Fruit fly (Drosophila melanogaster) whole organism, wandering third instar larva: ENCODE results near the gene KdelR.

ENCODE experiments used
- CG32264 ChIP-seq: fragments of 200-800 bp; sonication (Bioruptor generic); optimal IDR thresholded peaks from 2 replicates; lab custom pipeline; 2016; ENCODE audit warnings: missing biosample characterization, missing genetic modification characterization
- CG9705 ChIP-seq: fragments of 200-800 bp; sonication (Bioruptor generic); optimal IDR thresholded peaks from 2 replicates; lab custom pipeline; 2018; ENCODE audit warnings: missing biosample characterization, mild to moderate bottlenecking, missing genetic modification characterization
- Dif ChIP-seq: fragments of 200-275, 200-300 bp; sonication (Bioruptor generic); optimal IDR thresholded peaks from 2 replicates; lab custom pipeline; 2018; ENCODE audit warnings: missing biosample characterization, missing genetic modification characterization; ENCODE audit not compliant: partially characterized antibody
- GATAd ChIP-seq: sonication (Bioruptor generic); optimal IDR thresholded peaks from 2 replicates; lab custom pipeline; 2016; ENCODE audit warnings: missing biosample characterization, missing genetic modification characterization
- HLH106 ChIP-seq: fragments of 200-800 bp; optimal IDR thresholded peaks from 3 replicates; lab custom pipeline; 2019; ENCODE audit warnings: missing biosample characterization, mild to moderate bottlenecking, missing genetic modification characterization, moderate library complexity
- Hnf4 ChIP-seq: fragments of 200-800 bp; sonication (Bioruptor generic); optimal IDR thresholded peaks from 2 replicates; lab custom pipeline; 2016; ENCODE audit warnings: missing biosample characterization, mild to moderate bottlenecking, missing genetic modification characterization
- Hr78 ChIP-seq: fragments of >200 bp; optimal IDR thresholded peaks from 2 replicates; lab custom pipeline; 2017; ENCODE audit warnings: missing biosample characterization, missing genetic modification characterization
- Hr83 ChIP-seq: fragments of 200-300 bp; sonication (Bioruptor generic); optimal IDR thresholded peaks from 2 replicates; lab custom pipeline; 2016; ENCODE audit warnings: missing biosample characterization, mild to moderate bottlenecking, missing genetic modification characterization, moderate library complexity; ENCODE audit not compliant: poor library complexity, severe bottlenecking
- Myc ChIP-seq: fragments of >200 bp; optimal IDR thresholded peaks from 2 replicates; lab custom pipeline; 2017
- N ChIP-seq: fragments of >200 bp; optimal IDR thresholded peaks from 2 replicates; lab custom pipeline; 2018; ENCODE audit warnings: missing biosample characterization, missing external identifiers, missing genetic modification characterization
- OdsH ChIP-seq: fragments of 200-800 bp; sonication (Bioruptor generic); optimal IDR thresholded peaks from 2 replicates; lab custom pipeline; 2016; ENCODE audit warnings: missing biosample characterization, mild to moderate bottlenecking, missing genetic modification characterization
- Rel ChIP-seq, 2 experiments: fragments of 200-800 bp; sonication (Bioruptor generic) in 1 of 2; optimal IDR thresholded peaks; 2 replicates in 1 of 2; 3 replicates in 1 of 2; lab custom pipeline; 2016 to 2019; ENCODE audit warnings: mild to moderate bottlenecking in 2 of 2, missing biosample characterization in 2 of 2, missing genetic modification characterization in 2 of 2, moderate library complexity in 1 of 2
- Sp1 ChIP-seq: fragments of 200-800 bp; sonication (Bioruptor generic); optimal IDR thresholded peaks from 3 replicates; lab custom pipeline; 2019; ENCODE audit warnings: missing biosample characterization, mild to moderate bottlenecking, missing genetic modification characterization, moderate library complexity
- brk ChIP-seq: fragments of 200-800 bp; sonication (Bioruptor generic); optimal IDR thresholded peaks from 2 replicates; lab custom pipeline; 2016; ENCODE audit warnings: missing biosample characterization, mild to moderate bottlenecking, missing genetic modification characterization
- dsf ChIP-seq: sonication (Bioruptor generic); optimal IDR thresholded peaks from 2 replicates; lab custom pipeline; 2016; ENCODE audit warnings: missing biosample characterization, missing genetic modification characterization, borderline replicate concordance
- ey ChIP-seq: fragments of 200-800 bp; sonication (Bioruptor generic); optimal IDR thresholded peaks from 2 replicates; lab custom pipeline; 2016; ENCODE audit warnings: missing biosample characterization, missing genetic modification characterization
- foxo ChIP-seq, 2 experiments: fragments of 200-800 bp; sonication (Bioruptor generic); optimal IDR thresholded peaks; 2 replicates in 1 of 2; 3 replicates in 1 of 2; lab custom pipeline; 2016 to 2017; ENCODE audit warnings: missing biosample characterization in 2 of 2, missing genetic modification characterization in 2 of 2
- fru ChIP-seq: fragments of 200-800 bp; sonication (Bioruptor generic); optimal IDR thresholded peaks from 3 replicates; lab custom pipeline; 2016; ENCODE audit warnings: missing biosample characterization, mild to moderate bottlenecking, missing genetic modification characterization
- h ChIP-seq: fragments of 200-800 bp; sonication (Bioruptor generic); optimal IDR thresholded peaks from 3 replicates; lab custom pipeline; 2016; ENCODE audit warnings: missing biosample characterization, mild to moderate bottlenecking, missing genetic modification characterization
- jim ChIP-seq: fragments of 175-275, 200-325 bp; sonication (Bioruptor generic); optimal IDR thresholded peaks from 2 replicates; lab custom pipeline; 2016; ENCODE audit warnings: missing biosample characterization, mild to moderate bottlenecking, missing genetic modification characterization
- lola ChIP-seq: fragments of >200 bp; optimal IDR thresholded peaks from 2 replicates; lab custom pipeline; 2017; ENCODE audit warnings: missing biosample characterization, missing genetic modification characterization
- psq ChIP-seq: fragments of 200-800 bp; sonication (Bioruptor generic); optimal IDR thresholded peaks from 3 replicates; lab custom pipeline; 2017; ENCODE audit warnings: missing biosample characterization, mild to moderate bottlenecking, missing genetic modification characterization, moderate library complexity
- tai ChIP-seq: sonication (Bioruptor generic); optimal IDR thresholded peaks from 2 replicates; lab custom pipeline; 2016; ENCODE audit warnings: missing biosample characterization, missing genetic modification characterization
- usp ChIP-seq: fragments of >200 bp; optimal IDR thresholded peaks from 2 replicates; lab custom pipeline; 2017; ENCODE audit warnings: missing biosample characterization, missing genetic modification characterization
- woc ChIP-seq: sonication (Bioruptor generic); optimal IDR thresholded peaks from 2 replicates; lab custom pipeline; 2016; ENCODE audit warnings: missing biosample characterization, mild to moderate bottlenecking, missing genetic modification characterization

The KdelR gene

dm6 chr2L:10408122-10408576 is 18.5 kb upstream of the KdelR start, which contains the start of the genes Ip259 and RpS27A (continued):
- TF ChIP-seq N (GFP tag; lab: Kevin White, UChicago), result peak; percentile 53
- TF ChIP-seq Myc (lab: Kevin White, UChicago), result peak; percentile 70
- TF ChIP-seq, all 38 proteins: peak for 21

dm6 chr2L:10413251-10414127 is 13.2 kb upstream of the KdelR start, which contains the start of the genes CG5355 and Klp31E:
CG5355 (minus strand) TSS chr2L:10413463.
Klp31E (plus strand) TSS chr2L:10414017.
- TF ChIP-seq ey, result peak; percentile 41
- TF ChIP-seq foxo (GFP tag; optimal IDR thresholded peaks at IDR 0.05; lab: Kevin White, UChicago), result no peak
- no peak for TF ChIP-seq Rel (GFP tag; optimal IDR thresholded peaks at IDR 0.05; lab: Kevin White, UChicago)
- TF ChIP-seq Rel (tag; optimal IDR thresholded peaks at IDR 0.05; lab: Kevin White, UChicago), result no peak
- TF ChIP-seq usp (GFP tag; lab: Kevin White, UChicago), result no peak
- peak; percentile 21 for TF ChIP-seq Hnf4 (GFP tag; lab: Kevin White, UChicago)
- TF ChIP-seq Sp1 (GFP tag; lab: Kevin White, UChicago), result peak; percentile 61
- TF ChIP-seq CG9705 (GFP tag; lab: Kevin White, UChicago), result peak; percentile 44
- peak; percentile 5 for TF ChIP-seq OdsH (GFP tag; lab: Kevin White, UChicago)
- TF ChIP-seq Hr83 (GFP tag; lab: Kevin White, UChicago), result peak; percentile 49
- peak; percentile 53 for TF ChIP-seq woc (GFP tag; lab: Kevin White, UChicago)
- peak; percentile 75 for TF ChIP-seq HLH106 (tag; lab: Kevin White, UChicago)
- TF ChIP-seq fru (GFP tag; lab: Kevin White, UChicago), result no peak
- no peak for TF ChIP-seq dsf (GFP tag; lab: Kevin White, UChicago)
- peak; percentile 28 for TF ChIP-seq CG32264 (GFP tag; lab: Kevin White, UChicago)
- peak; percentile 5 for TF ChIP-seq tai (GFP tag; lab: Kevin White, UChicago)
- TF ChIP-seq psq (GFP tag; lab: Kevin White, UChicago), result peak; percentile 63
- TF ChIP-seq Hr78 (GFP tag; lab: Kevin White, UChicago), result no peak

dm6 chr2L:10418981-10419380 is 7.7 kb upstream of the KdelR start, which contains the start of gene RfC3:
RfC3 (plus strand) TSS chr2L:10419190.
- no peak for TF ChIP-seq HLH106 (tag; lab: Kevin White, UChicago)
- no peak for TF ChIP-seq dsf (GFP tag; lab: Kevin White, UChicago)
- no peak for TF ChIP-seq OdsH (GFP tag; lab: Kevin White, UChicago)
- TF ChIP-seq Myc (lab: Kevin White, UChicago), result no peak
- TF ChIP-seq woc (GFP tag; lab: Kevin White, UChicago), result no peak
- no peak for TF ChIP-seq foxo (GFP tag; optimal IDR thresholded peaks at IDR 0.05; lab: Kevin White, UChicago)
- no peak for TF ChIP-seq h (GFP tag; lab: Kevin White, UChicago)
- TF ChIP-seq GATAd (GFP tag; lab: Kevin White, UChicago), result no peak
- no peak for TF ChIP-seq jim (GFP tag; lab: Kevin White, UChicago)
- TF ChIP-seq Sp1 (GFP tag; lab: Kevin White, UChicago), result no peak

DNA sequence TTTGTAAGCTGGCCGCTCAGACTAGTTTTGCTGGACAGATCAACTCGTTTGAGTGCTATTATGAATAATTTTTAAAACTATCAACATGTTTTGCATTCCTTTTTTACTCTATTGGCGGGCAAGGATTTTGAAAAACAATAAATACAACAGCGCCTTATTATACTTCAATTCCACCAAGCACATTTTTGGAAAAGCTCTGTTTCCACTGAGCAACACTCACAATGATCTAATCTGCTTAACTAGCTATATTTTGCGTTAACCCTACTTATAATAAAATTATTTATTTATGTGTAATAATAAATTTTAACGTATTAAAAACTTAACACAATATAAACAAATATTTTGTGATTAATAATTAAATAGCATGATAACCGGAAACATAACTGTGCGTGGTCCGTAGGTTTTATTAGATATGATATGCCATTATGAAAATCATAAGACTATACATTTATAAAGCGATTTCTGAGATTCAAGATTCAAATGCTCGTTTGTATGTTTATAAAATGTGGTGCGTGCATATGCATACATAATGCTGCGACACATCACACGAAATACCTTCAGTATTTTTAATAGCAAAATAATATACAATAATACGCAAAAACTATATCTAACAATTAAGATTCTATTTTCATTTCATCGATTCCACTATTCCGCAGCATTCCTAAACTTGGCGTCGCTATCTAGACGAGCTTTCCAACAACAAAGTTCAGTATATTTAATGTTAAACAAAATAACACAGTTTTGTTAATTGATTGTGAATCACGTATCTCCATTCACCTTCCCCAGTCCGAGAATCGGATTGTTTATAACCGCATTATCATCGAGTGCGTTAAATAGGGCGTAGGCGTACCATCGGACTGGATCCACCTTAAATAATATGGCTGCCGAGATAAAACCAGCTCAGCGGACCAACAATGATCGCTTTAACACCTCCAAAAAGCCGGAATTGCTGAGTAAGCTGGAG is 3.8 kb upstream of the KdelR start, which contains the start of the genes pie and Wdfy2:
Gene pie, minus strand, starts transcription at position 138 of the 964 bp plus-strand sequence.
Gene Wdfy2, plus strand, starts transcription at position 649 of the 964 bp plus-strand sequence.
- peak; percentile 83 for TF ChIP-seq Hr78 (GFP tag; lab: Kevin White, UChicago)
- no peak for TF ChIP-seq brk
- TF ChIP-seq usp (GFP tag; lab: Kevin White, UChicago), result no peak
- TF ChIP-seq N (GFP tag; lab: Kevin White, UChicago), result peak; percentile 99
- TF ChIP-seq Hnf4 (GFP tag; lab: Kevin White, UChicago), result no peak
- no peak for TF ChIP-seq foxo (GFP tag; optimal IDR thresholded peaks at IDR 0.05; lab: Kevin White, UChicago)
- TF ChIP-seq tai (GFP tag; lab: Kevin White, UChicago), result no peak
- TF ChIP-seq Rel (GFP tag; optimal IDR thresholded peaks at IDR 0.05; lab: Kevin White, UChicago), result no peak
- peak; percentile 95 for TF ChIP-seq Rel (tag; optimal IDR thresholded peaks at IDR 0.05; lab: Kevin White, UChicago)
- peak; percentile 41 for TF ChIP-seq woc (GFP tag; lab: Kevin White, UChicago)
- TF ChIP-seq ey, result no peak
- TF ChIP-seq Dif, result no peak
- TF ChIP-seq lola, result peak; percentile 79
- TF ChIP-seq dsf (GFP tag; lab: Kevin White, UChicago), result no peak
